Fruit fly (Drosophila melanogaster): ENCODE results near the gene CG4597.

- TF ChIP-seq Abd-B (GFP tag; optimal IDR thresholded peaks at IDR 0.05) (no peak), usp (GFP tag; optimal IDR thresholded peaks at IDR 0.05) (no peak), lola (GFP tag; optimal IDR thresholded peaks at IDR 0.05) (no peak), HLH106 (tag; optimal IDR thresholded peaks at IDR 0.05) (no peak), Dfd (GFP tag; optimal IDR thresholded peaks at IDR 0.05) (no peak), N (GFP tag; optimal IDR thresholded peaks at IDR 0.05) (no peak), psq (GFP tag; optimal IDR thresholded peaks at IDR 0.05) (no peak), Hr78 (GFP tag; optimal IDR thresholded peaks at IDR 0.05) (no peak), Hr83 (GFP tag; optimal IDR thresholded peaks at IDR 0.05; ENCODE audit: poor library complexity, severe bottlenecking) (no peak), GATAd (GFP tag; optimal IDR thresholded peaks at IDR 0.05) (no peak), Rel (GFP tag; optimal IDR thresholded peaks at IDR 0.05) (no peak), Rel (tag; optimal IDR thresholded peaks at IDR 0.05) (no peak), jim (GFP tag; optimal IDR thresholded peaks at IDR 0.05) (no peak), rgr (GFP tag; optimal IDR thresholded peaks at IDR 0.05) (no peak)
These were observed 4.1 kb upstream of the CG4597 start for dm6 chr3L:5125202-5125601.

Data from whole organism, wandering third instar larva.